Worm (Caenorhabditis elegans) whole organism, mixed stage, embryonic: ENCODE measurements around the gene B0244.7.

Source experiments
- lin-13 ChIP-seq: fragments of 150-350 bp; optimal IDR thresholded peaks from 2 replicates; lab custom pipeline; 2014; ENCODE audit warnings: missing biosample characterization, missing genetic modification characterization
- nhr-28 ChIP-seq: fragments of 150-350 bp; optimal IDR thresholded peaks from 2 replicates; lab custom pipeline; 2014; ENCODE audit warnings: missing biosample characterization, missing genetic modification characterization
- nhr-76 ChIP-seq: sonication (generic microtip); optimal IDR thresholded peaks from 2 replicates; lab custom pipeline; 2017; ENCODE audit warnings: missing biosample characterization, missing genetic modification characterization
- pha-4 ChIP-seq: fragments of 150-350 bp; optimal IDR thresholded peaks from 2 replicates; lab custom pipeline; 2018; ENCODE audit warnings: missing biosample characterization, missing genetic modification reagents, missing genetic modification characterization
- unc-39 ChIP-seq: fragments of 150-350 bp; optimal IDR thresholded peaks from 2 replicates; lab custom pipeline; 2014; ENCODE audit warnings: missing biosample characterization, missing genetic modification characterization

DNA sequence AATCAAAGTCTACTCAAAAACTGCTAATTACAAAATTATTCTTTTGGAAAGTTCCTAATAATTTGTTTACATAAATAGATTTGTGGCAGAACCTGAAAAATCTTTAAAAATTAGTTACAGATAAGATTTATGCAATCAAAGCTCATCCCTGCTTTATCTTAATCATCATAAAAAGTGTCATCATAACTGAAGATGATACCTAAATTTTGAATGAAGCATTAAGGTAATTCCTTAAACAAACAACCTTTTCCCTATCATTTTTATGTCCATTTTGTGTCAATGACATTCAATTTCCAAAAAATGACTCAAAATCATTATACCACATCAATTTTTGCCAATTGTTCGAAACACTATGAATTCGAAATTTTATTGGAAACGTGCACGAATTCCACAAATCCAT lies 6.4 kb downstream of the B0244.7 start, which contains the start of gene B0244.6:
- TF ChIP-seq pha-4 (tag; lab: Kevin White, UChicago) (no peak), nhr-76 (tag; lab: Kevin White, UChicago) (no peak), lin-13 (no peak), unc-39 (no peak), nhr-28 (tag; lab: Kevin White, UChicago) (no peak)
